Worm (Caenorhabditis elegans) whole organism, midembryonic: ENCODE data around the gene T12G3.4.

ENCODE experiments used
- T22C8.4 ChIP-seq: fragments of 200-800 bp; sonication (Bioruptor generic); IDR thresholded peaks from 2 replicates; pipeline ENCODE4 v1.3.6; 2022; ENCODE audit warnings: missing genetic modification characterization, missing compliant biosample characterization
- cog-1 ChIP-seq: sonication (generic microtip); optimal IDR thresholded peaks from 2 replicates; lab custom pipeline; 2016; ENCODE audit warnings: missing genetic modification characterization, missing compliant biosample characterization
- flt-1 ChIP-seq: fragments of 200-800 bp; sonication (Bioruptor generic); IDR thresholded peaks from 2 replicates; pipeline ENCODE4 v1.3.6; 2022; ENCODE audit warnings: missing genetic modification characterization, missing compliant biosample characterization
- klf-2 ChIP-seq: fragments of 200-800 bp; sonication (Bioruptor generic); conservative IDR thresholded peaks from 2 replicates; pipeline ENCODE4 v1.3.6; 2022; ENCODE audit warnings: missing genetic modification reagents, missing genetic modification characterization, missing compliant biosample characterization
- med-1 ChIP-seq: sonication (generic microtip); optimal IDR thresholded peaks from 2 replicates; lab custom pipeline; 2017; ENCODE audit warnings: missing genetic modification characterization, mild to moderate bottlenecking, missing compliant biosample characterization, antibody characterized with exemption, missing genetic modification reagents; ENCODE audit not compliant: insufficient read depth
- ref-1 ChIP-seq: fragments of 200-800 bp; sonication (Bioruptor generic); conservative IDR thresholded peaks from 2 replicates; pipeline ENCODE4 v1.3.6; 2022; ENCODE audit warnings: missing genetic modification reagents, missing genetic modification characterization, missing compliant biosample characterization
- tab-1 ChIP-seq: fragments of 200-800 bp; sonication (Bioruptor generic); IDR thresholded peaks from 2 replicates; pipeline ENCODE4 v1.3.6; 2022; ENCODE audit warnings: missing genetic modification characterization, missing compliant biosample characterization
- ztf-23 ChIP-seq: fragments of 200-800 bp; sonication (Bioruptor generic); IDR thresholded peaks from 2 replicates; pipeline ENCODE4 v1.3.6; 2022; ENCODE audit warnings: missing genetic modification reagents, missing genetic modification characterization, missing compliant biosample characterization
- ztf-29 ChIP-seq: fragments of 200-800 bp; sonication (Bioruptor generic); IDR thresholded peaks from 2 replicates; pipeline ENCODE4 v1.3.6; 2022; ENCODE audit warnings: missing genetic modification reagents, missing genetic modification characterization, missing compliant biosample characterization

T12G3.4 gene

DNA sequence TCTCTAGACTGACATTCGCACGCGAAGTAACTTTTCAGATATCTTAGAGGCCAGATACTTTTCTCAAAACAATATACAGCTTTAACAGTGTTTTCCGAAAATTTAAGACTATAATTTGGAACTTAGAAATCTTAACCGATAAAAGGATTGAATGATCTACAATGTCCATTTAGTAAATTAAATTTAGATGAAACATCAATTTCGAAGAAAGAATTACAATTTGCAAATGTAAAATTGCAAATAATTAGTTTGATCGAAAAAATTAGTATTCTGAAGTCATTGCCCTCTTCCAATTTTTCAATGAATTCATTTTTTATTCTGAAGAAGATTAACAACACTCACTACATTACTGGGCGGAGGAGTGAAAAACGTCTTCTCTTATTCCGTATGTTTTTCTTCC, 20.5 kb downstream of the T12G3.4 start, which contains the start of gene bath-37:
Gene bath-37, plus strand, starts transcription at position 301 of the 400 bp plus-strand sequence.
- TF ChIP-seq T22C8.4 (no peak), flt-1 (no peak), ztf-23 (no peak), cog-1 (tag; lab: Kevin White, UChicago) (no peak), klf-2 (GFP tag; lab: Robert Waterston, UW) (no peak), tab-1 (no peak), ztf-29 (no peak), med-1 (GFP tag; lab: Kevin White, UChicago) (no peak), ref-1 (GFP tag; lab: Robert Waterston, UW) (no peak)

DNA sequence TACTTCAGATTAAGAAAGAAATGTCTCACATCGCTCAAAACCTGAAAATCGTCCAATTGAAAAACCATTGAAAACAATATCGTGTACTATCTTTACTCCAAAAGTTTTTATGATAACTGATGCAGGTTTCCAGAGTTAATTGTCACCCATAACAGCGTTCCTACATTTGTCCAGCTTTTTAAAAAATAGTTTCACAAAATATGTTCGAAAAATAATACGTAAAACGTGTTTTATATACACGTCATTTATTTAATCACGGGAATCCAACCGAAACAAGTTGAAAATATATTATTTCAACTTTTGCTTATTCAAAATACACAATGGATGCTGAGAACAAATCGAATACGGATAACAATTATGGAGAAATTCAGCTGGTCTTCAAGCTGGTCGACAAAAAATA, 27.4 kb downstream of the T12G3.4 start, which contains the start of gene K08E4.7:
Gene K08E4.7, plus strand, starts transcription at position 301 of the 400 bp plus-strand sequence.
- no peak for TF ChIP-seq flt-1
- TF ChIP-seq tab-1: no peak
- no peak for TF ChIP-seq T22C8.4
- no peak for TF ChIP-seq ref-1 (GFP tag; lab: Robert Waterston, UW)
- TF ChIP-seq med-1 (GFP tag; lab: Kevin White, UChicago): no peak
- no peak for TF ChIP-seq klf-2 (GFP tag; lab: Robert Waterston, UW)

DNA sequence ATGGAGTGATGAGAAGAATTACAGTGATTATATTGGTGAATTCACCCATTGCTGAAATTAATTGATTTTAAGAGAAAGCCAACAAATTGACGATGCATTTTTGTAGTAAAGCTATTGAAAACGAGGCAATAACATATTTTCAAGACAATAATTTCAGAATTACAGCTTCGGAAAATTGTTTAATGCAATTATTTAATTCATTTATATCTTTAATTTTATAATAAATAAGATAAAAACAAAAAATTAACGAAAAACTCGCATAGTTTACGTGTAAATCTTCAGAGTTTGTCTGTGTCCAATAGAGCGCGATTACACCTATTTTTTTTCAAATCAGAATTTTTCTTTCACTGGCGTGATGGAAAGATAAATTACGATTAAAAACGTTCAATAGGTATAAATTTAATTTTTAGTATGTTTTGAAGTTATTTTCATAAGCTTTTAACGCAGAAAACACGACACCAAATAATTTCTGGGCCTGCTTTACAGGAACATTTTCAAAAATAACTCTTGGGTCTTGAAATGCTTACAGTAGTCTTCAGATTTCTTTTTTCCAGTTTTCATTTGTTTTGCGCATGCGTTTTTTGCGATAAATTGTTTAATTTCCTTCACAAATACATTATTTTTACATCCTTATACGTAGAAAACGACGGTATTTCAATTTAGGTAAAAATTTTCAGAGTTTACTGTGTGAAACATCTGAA, 30.2 kb downstream of the T12G3.4 start, which contains the start of gene tmed-1:
Gene tmed-1, minus strand, starts transcription at position 51 of the 701 bp plus-strand sequence.
- TF ChIP-seq ref-1 (GFP tag; lab: Robert Waterston, UW) (no peak), tab-1 (no peak), klf-2 (GFP tag; lab: Robert Waterston, UW) (no peak), T22C8.4 (no peak), ztf-23 (no peak), cog-1 (tag; lab: Kevin White, UChicago) (no peak), flt-1 (no peak), med-1 (GFP tag; lab: Kevin White, UChicago) (no peak), ztf-29 (no peak)

DNA sequence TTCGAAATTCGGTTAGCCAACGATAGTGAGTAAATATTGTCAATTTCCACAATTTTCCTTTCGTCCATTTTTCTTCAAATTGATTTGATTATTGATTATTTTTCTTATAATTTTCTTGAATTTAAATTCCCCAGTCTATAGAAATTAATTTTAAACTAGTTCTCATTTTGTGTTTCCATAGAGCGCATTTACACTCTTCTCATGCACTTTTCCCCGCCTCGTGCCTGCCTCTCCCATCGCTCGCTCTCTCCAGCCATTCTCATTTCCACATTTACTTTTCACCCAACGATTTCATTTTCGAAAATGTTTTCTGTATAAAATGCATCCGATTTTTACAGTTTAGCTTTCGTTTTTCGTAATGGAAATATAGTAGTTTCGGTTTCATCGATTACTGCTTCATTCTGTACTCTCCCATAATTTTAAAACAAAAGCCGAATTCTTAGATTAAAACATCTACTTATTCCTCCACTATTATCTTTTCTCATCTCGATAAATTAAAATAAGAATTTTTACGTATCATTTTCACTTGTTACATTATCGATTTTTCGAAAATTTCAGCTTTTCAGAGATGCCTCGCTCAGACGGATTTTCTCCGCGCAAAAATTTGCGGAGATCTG, 31.0 kb downstream of the T12G3.4 start, which contains the start of gene lex-1:
Gene lex-1, plus strand, starts transcription at position 567 of the 617 bp plus-strand sequence.
- TF ChIP-seq tab-1: no peak
- TF ChIP-seq T22C8.4: no peak
- no peak for TF ChIP-seq med-1 (GFP tag; lab: Kevin White, UChicago)
- no peak for TF ChIP-seq ref-1 (GFP tag; lab: Robert Waterston, UW)
- TF ChIP-seq flt-1: no peak
- no peak for TF ChIP-seq ztf-29
- no peak for TF ChIP-seq cog-1 (tag; lab: Kevin White, UChicago)
- TF ChIP-seq ztf-23: no peak
- TF ChIP-seq klf-2 (GFP tag; lab: Robert Waterston, UW): no peak

DNA sequence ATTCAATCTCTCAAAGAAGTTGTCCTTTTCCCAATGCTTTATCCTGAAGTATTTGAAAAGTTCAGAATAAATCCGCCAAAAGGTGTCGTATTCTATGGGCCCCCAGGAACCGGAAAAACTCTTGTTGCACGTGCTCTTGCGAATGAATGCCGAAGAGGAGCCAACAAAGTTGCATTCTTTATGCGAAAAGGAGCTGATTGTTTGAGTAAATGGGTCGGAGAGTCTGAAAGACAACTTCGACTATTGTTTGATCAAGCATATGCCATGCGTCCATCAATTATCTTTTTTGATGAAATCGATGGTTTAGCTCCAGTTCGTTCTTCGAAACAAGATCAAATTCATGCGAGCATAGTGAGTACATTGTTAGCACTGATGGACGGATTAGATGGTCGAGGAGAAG, 32.8 kb downstream of the T12G3.4 start:
- TF ChIP-seq med-1 (GFP tag; lab: Kevin White, UChicago) (no peak), ref-1 (GFP tag; lab: Robert Waterston, UW) (no peak), ztf-29 (no peak), ztf-23 (no peak), cog-1 (tag; lab: Kevin White, UChicago) (no peak), klf-2 (GFP tag; lab: Robert Waterston, UW) (no peak), flt-1 (no peak)

DNA sequence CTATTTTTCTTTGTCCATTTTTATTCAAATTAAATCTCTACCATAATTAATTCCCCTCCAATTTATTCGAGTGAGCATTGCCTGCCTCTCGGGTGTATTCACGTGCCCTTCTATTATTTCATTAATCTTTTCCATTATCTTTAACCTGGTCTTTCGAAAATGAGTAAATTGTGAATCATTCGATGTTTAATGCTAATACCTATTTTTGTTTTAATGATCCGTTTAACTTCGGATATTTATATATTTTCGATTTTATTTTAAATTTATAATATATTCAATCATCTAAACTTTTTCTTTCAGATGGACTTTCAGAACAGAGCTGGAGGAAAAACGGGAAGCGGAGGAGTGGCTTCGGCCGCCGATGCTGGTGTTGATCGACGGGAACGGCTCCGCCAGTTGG, 36.1 kb downstream of the T12G3.4 start, which contains the start of gene repo-1:
Gene repo-1, plus strand, starts transcription at position 301 of the 400 bp plus-strand sequence.
- TF ChIP-seq ref-1 (GFP tag; lab: Robert Waterston, UW): no peak
- TF ChIP-seq ztf-23: no peak
- TF ChIP-seq flt-1: no peak
- TF ChIP-seq klf-2 (GFP tag; lab: Robert Waterston, UW): no peak
- TF ChIP-seq med-1 (GFP tag; lab: Kevin White, UChicago): no peak
- TF ChIP-seq T22C8.4: no peak
- no peak for TF ChIP-seq tab-1

DNA sequence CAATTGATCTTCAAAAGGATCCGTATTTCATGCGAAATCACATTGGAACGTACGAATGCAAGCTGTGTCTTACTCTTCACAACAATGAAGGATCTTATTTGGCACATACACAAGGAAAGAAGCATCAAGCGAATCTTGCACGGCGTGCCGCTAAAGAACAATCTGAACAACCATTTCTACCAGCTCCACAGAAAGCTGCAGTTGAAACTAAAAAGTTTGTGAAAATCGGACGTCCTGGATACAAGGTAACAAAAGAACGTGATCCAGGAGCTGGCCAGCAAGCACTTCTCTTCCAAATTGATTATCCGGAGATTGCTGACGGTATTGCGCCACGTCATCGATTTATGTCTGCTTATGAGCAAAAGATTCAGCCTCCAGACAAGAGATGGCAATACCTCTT, 36.5 kb downstream of the T12G3.4 start:
- TF ChIP-seq T22C8.4 (no peak), ref-1 (GFP tag; lab: Robert Waterston, UW) (no peak), flt-1 (no peak), klf-2 (GFP tag; lab: Robert Waterston, UW) (no peak), ztf-23 (no peak), cog-1 (tag; lab: Kevin White, UChicago) (no peak), tab-1 (no peak), ztf-29 (no peak), med-1 (GFP tag; lab: Kevin White, UChicago) (no peak)

DNA sequence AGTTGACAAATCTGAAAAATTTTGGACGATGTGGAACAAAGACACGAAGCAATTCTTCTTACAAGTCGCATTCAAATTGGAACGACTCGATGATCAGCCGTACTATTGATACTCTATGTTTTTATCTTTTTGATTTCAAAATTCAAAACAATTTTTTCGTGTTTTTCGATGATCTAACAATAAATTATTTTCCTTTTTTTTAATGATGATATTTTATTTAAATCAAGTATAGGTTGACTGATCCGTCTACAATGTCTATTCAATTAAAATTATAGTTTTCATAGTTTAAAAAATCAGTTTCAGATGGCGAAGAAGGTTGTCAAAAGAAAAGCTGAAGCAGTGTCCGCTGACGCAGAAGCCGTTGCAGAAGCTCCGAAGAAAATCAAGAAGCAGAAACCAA, 37.1 kb downstream of the T12G3.4 start, which contains the start of gene rbm-34:
Gene rbm-34, plus strand, starts transcription at position 301 of the 400 bp plus-strand sequence.
- TF ChIP-seq cog-1 (tag; lab: Kevin White, UChicago) (no peak), tab-1 (no peak), flt-1 (no peak), ztf-29 (no peak), klf-2 (GFP tag; lab: Robert Waterston, UW) (no peak), med-1 (GFP tag; lab: Kevin White, UChicago) (no peak), ztf-23 (no peak), T22C8.4 (no peak), ref-1 (GFP tag; lab: Robert Waterston, UW) (no peak)

DNA sequence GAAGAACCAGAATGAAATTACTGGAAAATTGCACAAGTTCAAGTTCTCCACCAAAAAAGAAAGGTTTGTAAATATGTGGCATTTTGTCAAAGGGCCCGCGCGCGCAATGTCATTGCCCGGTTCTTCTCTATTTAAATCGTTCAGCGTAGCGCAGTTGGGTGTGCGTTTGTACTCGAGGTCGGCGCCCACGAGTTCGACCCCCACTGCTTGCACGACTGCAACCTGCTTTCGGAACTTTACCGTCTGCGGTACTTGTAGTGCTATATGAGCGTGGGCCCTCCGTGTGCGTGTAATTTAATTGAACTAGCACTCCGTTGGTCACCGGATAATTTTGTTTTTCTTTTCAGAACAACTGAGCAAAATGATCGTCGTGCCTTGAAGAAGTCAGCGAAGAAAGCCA, 38.4 kb downstream of the T12G3.4 start:
- peak; percentile 77 for TF ChIP-seq ztf-23
- TF ChIP-seq cog-1 (tag; lab: Kevin White, UChicago): peak; percentile 37
- TF ChIP-seq tab-1: peak; percentile 84
- TF ChIP-seq med-1 (GFP tag; lab: Kevin White, UChicago): peak; percentile 50
- peak; percentile 78 for TF ChIP-seq flt-1
- peak; percentile 57; the same call in 1 of the 2 replicates for TF ChIP-seq T22C8.4
- peak; percentile 56; the same call in 1 of the 2 replicates for TF ChIP-seq ref-1 (GFP tag; lab: Robert Waterston, UW)
- TF ChIP-seq ztf-29: peak; percentile 67
- peak; percentile 15; the same call in 1 of the 2 replicates for TF ChIP-seq klf-2 (GFP tag; lab: Robert Waterston, UW)
